Worm (Caenorhabditis elegans): ENCODE data around the gene ceh-18.

ceh-18 gene

ce11 chrX:3855717-3856116 is 1.9 kb downstream of the ceh-18 start:
- no peak for TF ChIP-seq daf-12 (tag; optimal IDR thresholded peaks at IDR 0.05)
- no peak for TF ChIP-seq ceh-82 (tag; optimal IDR thresholded peaks at IDR 0.05)
- no peak for TF ChIP-seq eor-1 (tag; optimal IDR thresholded peaks at IDR 0.05)

DNA sequence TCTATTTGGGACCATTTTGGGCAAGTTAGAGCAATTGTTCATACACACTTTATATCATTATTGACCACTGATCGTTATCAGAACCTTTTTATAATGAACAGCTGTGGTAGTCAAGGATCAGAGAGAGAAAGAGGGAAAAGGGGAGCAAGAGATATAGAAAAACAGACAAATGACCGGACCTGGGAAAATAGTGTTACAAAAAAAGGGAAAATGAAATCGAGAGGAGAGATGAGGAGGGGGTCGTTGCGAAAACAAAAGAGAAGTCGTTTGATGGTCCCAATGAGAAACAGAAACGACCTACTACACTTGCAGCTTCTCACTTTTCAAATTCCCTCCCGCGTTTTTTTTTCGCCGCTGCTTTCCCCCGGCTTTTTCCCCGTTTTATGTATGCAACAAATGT is 3.7 kb downstream of the ceh-18 start:
- TF ChIP-seq daf-12 (tag; optimal IDR thresholded peaks at IDR 0.05) (no peak), unc-62 (GFP tag; optimal IDR thresholded peaks at IDR 0.05) (no peak), lin-39 (tag; optimal IDR thresholded peaks at IDR 0.05) (peak; percentile 25), egl-5 (tag; optimal IDR thresholded peaks at IDR 0.05) (peak; percentile 5), ceh-82 (tag; optimal IDR thresholded peaks at IDR 0.05) (no peak), nhr-23 (tag; optimal IDR thresholded peaks at IDR 0.05) (no peak), ceh-28 (tag; optimal IDR thresholded peaks at IDR 0.05) (no peak), ceh-16 (tag; optimal IDR thresholded peaks at IDR 0.05) (no peak), fkh-2 (tag; optimal IDR thresholded peaks at IDR 0.05) (no peak), nfya-1 (tag; optimal IDR thresholded peaks at IDR 0.05; ENCODE audit: insufficient read depth) (peak; percentile 20), lsy-12 (tag; optimal IDR thresholded peaks at IDR 0.05) (no peak), R02D3.7 (tag; optimal IDR thresholded peaks at IDR 0.05) (no peak)

- TF ChIP-seq R02D3.7 (tag; optimal IDR thresholded peaks at IDR 0.05) (no peak), pqm-1 (tag; optimal IDR thresholded peaks at IDR 0.05) (peak; percentile 92), ceh-82 (tag; optimal IDR thresholded peaks at IDR 0.05) (no peak), ama-1 (optimal IDR thresholded peaks at IDR 0.05) (no peak), elt-2 (tag; optimal IDR thresholded peaks at IDR 0.05) (peak; percentile 88), sea-2 (GFP tag; optimal IDR thresholded peaks at IDR 0.05) (no peak), elt-3 (tag; optimal IDR thresholded peaks at IDR 0.05) (no peak), jun-1 (tag; optimal IDR thresholded peaks at IDR 0.05) (no peak), nhr-25 (tag; optimal IDR thresholded peaks at IDR 0.05) (no peak), nhr-28 (tag; optimal IDR thresholded peaks at IDR 0.05) (no peak), ztf-11 (tag; optimal IDR thresholded peaks at IDR 0.05) (no peak), unc-39 (tag; optimal IDR thresholded peaks at IDR 0.05) (no peak), pha-4 (tag; optimal IDR thresholded peaks at IDR 0.05) (peak; percentile 94), nhr-77 (tag; optimal IDR thresholded peaks at IDR 0.05) (no peak)
Measured at ce11 chrX:3842398-3842896, 15.2 kb downstream of the ceh-18 start, which contains the start of gene ttr-48. ttr-48 (minus strand) TSS chrX:3842448.

DNA sequence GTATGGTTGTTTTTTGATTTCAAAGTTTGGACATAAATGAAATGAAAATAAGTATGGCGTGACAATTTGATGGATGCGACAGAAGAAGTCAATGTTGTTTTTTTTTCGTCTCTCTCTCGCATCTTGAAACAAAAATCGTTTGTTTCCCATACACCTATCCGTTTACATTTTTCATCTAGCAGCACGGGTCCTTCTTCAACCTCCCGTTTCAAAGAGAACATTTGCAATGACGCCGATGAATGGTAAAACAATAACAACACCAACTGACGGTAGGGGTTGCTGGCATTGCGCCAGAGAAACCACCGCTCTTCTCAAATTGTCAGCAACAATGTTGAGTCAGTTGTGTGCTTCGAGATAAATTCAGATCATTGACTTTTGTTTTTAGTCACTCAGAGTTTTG is 18.4 kb downstream of the ceh-18 start:
- TF ChIP-seq nfya-1 (tag; optimal IDR thresholded peaks at IDR 0.05; ENCODE audit: insufficient read depth) (peak; percentile 49), ama-1 (optimal IDR thresholded peaks at IDR 0.05) (no peak), ceh-16 (tag; optimal IDR thresholded peaks at IDR 0.05) (no peak), nhr-43 (tag; optimal IDR thresholded peaks at IDR 0.05; ENCODE audit: poor library complexity, severe bottlenecking) (peak; percentile 51), egl-5 (tag; optimal IDR thresholded peaks at IDR 0.05) (peak; percentile 83), nhr-77 (tag; optimal IDR thresholded peaks at IDR 0.05) (no peak), unc-62 (GFP tag; optimal IDR thresholded peaks at IDR 0.05) (peak; percentile 1), lin-39 (tag; optimal IDR thresholded peaks at IDR 0.05) (peak; percentile 58), ceh-9 (tag; optimal IDR thresholded peaks at IDR 0.05) (no peak), snpc-4 (tag; optimal IDR thresholded peaks at IDR 0.05) (no peak), nhr-11 (tag; optimal IDR thresholded peaks at IDR 0.05) (peak; percentile 37)

- TF ChIP-seq sea-2 (GFP tag; optimal IDR thresholded peaks at IDR 0.05) (no peak), nhr-77 (tag; optimal IDR thresholded peaks at IDR 0.05) (no peak), nhr-25 (tag; optimal IDR thresholded peaks at IDR 0.05) (peak; percentile 63), ama-1 (optimal IDR thresholded peaks at IDR 0.05) (peak; percentile 41), nhr-67 (tag; optimal IDR thresholded peaks at IDR 0.05) (no peak)
Measured at ce11 chrX:3838670-3839069, 18.9 kb downstream of the ceh-18 start.

DNA sequence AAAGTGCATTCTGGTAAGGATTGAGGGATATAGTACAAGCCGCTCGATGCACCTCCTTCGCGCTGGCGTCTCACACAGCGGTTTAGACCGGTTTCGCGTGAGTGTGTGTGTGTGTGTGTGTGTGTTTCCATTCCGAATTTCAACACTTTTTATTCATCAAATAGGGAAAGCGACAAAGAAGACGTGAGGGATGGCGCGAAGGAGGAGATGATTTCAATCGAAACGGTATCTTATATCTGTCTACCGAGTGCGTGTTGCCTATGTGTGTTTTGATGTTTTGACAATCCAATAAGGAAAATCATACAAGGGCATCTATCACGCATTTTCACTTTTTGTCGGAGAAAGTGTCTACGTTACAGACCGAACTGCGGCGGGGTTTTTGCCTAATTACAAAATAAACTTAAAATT is 19.8 kb downstream of the ceh-18 start:
- TF ChIP-seq jun-1 (tag; optimal IDR thresholded peaks at IDR 0.05): no peak
- peak; percentile 20 for TF ChIP-seq ceh-28 (tag; optimal IDR thresholded peaks at IDR 0.05)
- TF ChIP-seq elt-1 (tag; optimal IDR thresholded peaks at IDR 0.05): peak; percentile 64
- TF ChIP-seq tbx-2 (tag; optimal IDR thresholded peaks at IDR 0.05): peak; percentile 2
- TF ChIP-seq elt-3 (tag; optimal IDR thresholded peaks at IDR 0.05): peak in 1 of 3 experiments; percentile 44
- TF ChIP-seq R02D3.7 (tag; optimal IDR thresholded peaks at IDR 0.05): no peak
- peak; percentile 69 for TF ChIP-seq nhr-43 (tag; optimal IDR thresholded peaks at IDR 0.05; ENCODE audit: poor library complexity, severe bottlenecking)
- TF ChIP-seq hmg-11 (tag; optimal IDR thresholded peaks at IDR 0.05): no peak
- no peak for TF ChIP-seq fos-1 (tag; optimal IDR thresholded peaks at IDR 0.05)
- TF ChIP-seq ztf-11 (tag; optimal IDR thresholded peaks at IDR 0.05): no peak
- TF ChIP-seq ama-1 (optimal IDR thresholded peaks at IDR 0.05): peak; percentile 15
- TF ChIP-seq nhr-237 (tag; optimal IDR thresholded peaks at IDR 0.05): no peak
- TF ChIP-seq daf-12 (tag; optimal IDR thresholded peaks at IDR 0.05): no peak
- no peak for TF ChIP-seq aly-2 (tag; optimal IDR thresholded peaks at IDR 0.05)
- TF ChIP-seq fkh-10 (GFP tag; optimal IDR thresholded peaks at IDR 0.05): no peak
- TF ChIP-seq nhr-11 (tag; optimal IDR thresholded peaks at IDR 0.05): no peak
- peak; percentile 97 for TF ChIP-seq nhr-25 (tag; optimal IDR thresholded peaks at IDR 0.05)
- TF ChIP-seq nhr-23 (tag; optimal IDR thresholded peaks at IDR 0.05): peak; percentile 54

Data from whole organism, L3 larva.